Worm (Caenorhabditis elegans): ENCODE results near the gene dnc-2.

dnc-2 gene

ce11 chrIII:5925724-5926123, at the start of gene dnc-2, which contains the start of gene bcl-7:
dnc-2 (minus strand) TSS chrIII:5925756.
bcl-7 (plus strand) TSS chrIII:5926086.
- no peak for TF ChIP-seq ztf-23 (GFP tag; IDR thresholded peaks at IDR 0.05)
- no peak for TF ChIP-seq tab-1 (GFP tag; IDR thresholded peaks at IDR 0.05)
- TF ChIP-seq cog-1 (tag; optimal IDR thresholded peaks at IDR 0.05): no peak
- TF ChIP-seq med-1 (GFP tag; optimal IDR thresholded peaks at IDR 0.05; ENCODE audit: insufficient read depth): no peak
- TF ChIP-seq flt-1 (GFP tag; IDR thresholded peaks at IDR 0.05): no peak
- TF ChIP-seq ref-1 (GFP tag; conservative IDR thresholded peaks at IDR 0.05): no peak
- TF ChIP-seq klf-2 (GFP tag; conservative IDR thresholded peaks at IDR 0.05): no peak
- no peak for TF ChIP-seq T22C8.4 (GFP tag; IDR thresholded peaks at IDR 0.05)
- no peak for TF ChIP-seq ztf-29 (GFP tag; IDR thresholded peaks at IDR 0.05)

- TF ChIP-seq tab-1 (GFP tag; IDR thresholded peaks at IDR 0.05): no peak
- no peak for TF ChIP-seq cog-1 (tag; optimal IDR thresholded peaks at IDR 0.05)
- no peak for TF ChIP-seq ztf-29 (GFP tag; IDR thresholded peaks at IDR 0.05)
- no peak for TF ChIP-seq med-1 (GFP tag; optimal IDR thresholded peaks at IDR 0.05; ENCODE audit: insufficient read depth)
- no peak for TF ChIP-seq ref-1 (GFP tag; conservative IDR thresholded peaks at IDR 0.05)
- no peak for TF ChIP-seq flt-1 (GFP tag; IDR thresholded peaks at IDR 0.05)
- no peak for TF ChIP-seq ztf-23 (GFP tag; IDR thresholded peaks at IDR 0.05)
- no peak for TF ChIP-seq klf-2 (GFP tag; conservative IDR thresholded peaks at IDR 0.05)
These were observed 49.6 kb upstream of the dnc-2 start, which contains the start of gene mlp-1 for ce11 chrIII:5975005-5975730. mlp-1 (minus strand) TSS chrIII:5975055.

- no peak for TF ChIP-seq med-1 (GFP tag; optimal IDR thresholded peaks at IDR 0.05; ENCODE audit: insufficient read depth)
- no peak for TF ChIP-seq klf-2 (GFP tag; conservative IDR thresholded peaks at IDR 0.05)
- TF ChIP-seq flt-1 (GFP tag; IDR thresholded peaks at IDR 0.05): no peak
- TF ChIP-seq tab-1 (GFP tag; IDR thresholded peaks at IDR 0.05): no peak
- no peak for TF ChIP-seq ref-1 (GFP tag; conservative IDR thresholded peaks at IDR 0.05)
- TF ChIP-seq T22C8.4 (GFP tag; IDR thresholded peaks at IDR 0.05): no peak
- no peak for TF ChIP-seq ztf-29 (GFP tag; IDR thresholded peaks at IDR 0.05)
- no peak for TF ChIP-seq cog-1 (tag; optimal IDR thresholded peaks at IDR 0.05)
- no peak for TF ChIP-seq ztf-23 (GFP tag; IDR thresholded peaks at IDR 0.05)
These were observed 42.1 kb upstream of the dnc-2 start for ce11 chrIII:5967640-5968039.

ce11 chrIII:5965839-5966463, 40.4 kb upstream of the dnc-2 start, which contains the start of gene dct-6:
dct-6 (plus strand) TSS chrIII:5966413.
- TF ChIP-seq med-1 (GFP tag; optimal IDR thresholded peaks at IDR 0.05; ENCODE audit: insufficient read depth) (no peak), T22C8.4 (GFP tag; IDR thresholded peaks at IDR 0.05) (no peak), ref-1 (GFP tag; conservative IDR thresholded peaks at IDR 0.05) (no peak), tab-1 (GFP tag; IDR thresholded peaks at IDR 0.05) (no peak), cog-1 (tag; optimal IDR thresholded peaks at IDR 0.05) (no peak), flt-1 (GFP tag; IDR thresholded peaks at IDR 0.05) (no peak), ztf-29 (GFP tag; IDR thresholded peaks at IDR 0.05) (no peak), klf-2 (GFP tag; conservative IDR thresholded peaks at IDR 0.05) (no peak), ztf-23 (GFP tag; IDR thresholded peaks at IDR 0.05) (no peak)

- TF ChIP-seq med-1 (GFP tag; optimal IDR thresholded peaks at IDR 0.05; ENCODE audit: insufficient read depth) (no peak), tab-1 (GFP tag; IDR thresholded peaks at IDR 0.05) (no peak), cog-1 (tag; optimal IDR thresholded peaks at IDR 0.05) (no peak), T22C8.4 (GFP tag; IDR thresholded peaks at IDR 0.05) (no peak), ztf-23 (GFP tag; IDR thresholded peaks at IDR 0.05) (no peak), klf-2 (GFP tag; conservative IDR thresholded peaks at IDR 0.05) (no peak), flt-1 (GFP tag; IDR thresholded peaks at IDR 0.05) (no peak), ref-1 (GFP tag; conservative IDR thresholded peaks at IDR 0.05) (no peak), ztf-29 (GFP tag; IDR thresholded peaks at IDR 0.05) (no peak)
These were observed 39.8 kb upstream of the dnc-2 start for ce11 chrIII:5965368-5965767.

- no peak for TF ChIP-seq cog-1 (tag; optimal IDR thresholded peaks at IDR 0.05)
- no peak for TF ChIP-seq ztf-23 (GFP tag; IDR thresholded peaks at IDR 0.05)
- TF ChIP-seq ref-1 (GFP tag; conservative IDR thresholded peaks at IDR 0.05): no peak
- TF ChIP-seq med-1 (GFP tag; optimal IDR thresholded peaks at IDR 0.05; ENCODE audit: insufficient read depth): no peak
- TF ChIP-seq tab-1 (GFP tag; IDR thresholded peaks at IDR 0.05): no peak
- TF ChIP-seq klf-2 (GFP tag; conservative IDR thresholded peaks at IDR 0.05): no peak
- no peak for TF ChIP-seq T22C8.4 (GFP tag; IDR thresholded peaks at IDR 0.05)
- TF ChIP-seq ztf-29 (GFP tag; IDR thresholded peaks at IDR 0.05): no peak
- no peak for TF ChIP-seq flt-1 (GFP tag; IDR thresholded peaks at IDR 0.05)
These were observed 38.6 kb upstream of the dnc-2 start for ce11 chrIII:5964058-5964632.

ce11 chrIII:5961560-5961959, 36.0 kb upstream of the dnc-2 start:
- no peak for TF ChIP-seq flt-1 (GFP tag; IDR thresholded peaks at IDR 0.05)
- no peak for TF ChIP-seq tab-1 (GFP tag; IDR thresholded peaks at IDR 0.05)
- TF ChIP-seq klf-2 (GFP tag; conservative IDR thresholded peaks at IDR 0.05): no peak
- TF ChIP-seq med-1 (GFP tag; optimal IDR thresholded peaks at IDR 0.05; ENCODE audit: insufficient read depth): no peak
- no peak for TF ChIP-seq ztf-23 (GFP tag; IDR thresholded peaks at IDR 0.05)
- TF ChIP-seq T22C8.4 (GFP tag; IDR thresholded peaks at IDR 0.05): no peak
- no peak for TF ChIP-seq ztf-29 (GFP tag; IDR thresholded peaks at IDR 0.05)
- TF ChIP-seq ref-1 (GFP tag; conservative IDR thresholded peaks at IDR 0.05): no peak
- no peak for TF ChIP-seq cog-1 (tag; optimal IDR thresholded peaks at IDR 0.05)

ce11 chrIII:5959049-5959448, 33.5 kb upstream of the dnc-2 start:
- TF ChIP-seq flt-1 (GFP tag; IDR thresholded peaks at IDR 0.05) (no peak), ztf-23 (GFP tag; IDR thresholded peaks at IDR 0.05) (no peak), ztf-29 (GFP tag; IDR thresholded peaks at IDR 0.05) (no peak), cog-1 (tag; optimal IDR thresholded peaks at IDR 0.05) (no peak), klf-2 (GFP tag; conservative IDR thresholded peaks at IDR 0.05) (no peak), med-1 (GFP tag; optimal IDR thresholded peaks at IDR 0.05; ENCODE audit: insufficient read depth) (no peak), tab-1 (GFP tag; IDR thresholded peaks at IDR 0.05) (no peak), T22C8.4 (GFP tag; IDR thresholded peaks at IDR 0.05) (no peak), ref-1 (GFP tag; conservative IDR thresholded peaks at IDR 0.05) (no peak)

All from whole organism, midembryonic.